Worm (Caenorhabditis elegans): ENCODE results near the gene C33C12.4.
A peak's percentile ranks its signal among the peaks of the same experiment; 100 is the strongest.

The C33C12.4 gene

ce11 chrII:2196742-2197141 is 30.5 kb upstream of the C33C12.4 start:
- no peak for TF ChIP-seq sea-1 (GFP tag; conservative IDR thresholded peaks at IDR 0.05)
- no peak for TF ChIP-seq hnd-1 (tag; optimal IDR thresholded peaks at IDR 0.05)
- no peak for TF ChIP-seq tbx-37 (GFP tag; conservative IDR thresholded peaks at IDR 0.05)
- TF ChIP-seq ama-1 (optimal IDR thresholded peaks at IDR 0.05): no peak

- TF ChIP-seq hnd-1 (tag; optimal IDR thresholded peaks at IDR 0.05) (no peak), ceh-36 (tag; optimal IDR thresholded peaks at IDR 0.05) (no peak), tbx-37 (GFP tag; conservative IDR thresholded peaks at IDR 0.05) (no peak), F13C5.2 (tag; optimal IDR thresholded peaks at IDR 0.05) (peak; percentile 1)
Measured at ce11 chrII:2195541-2195940, 29.3 kb upstream of the C33C12.4 start.

ce11 chrII:2192267-2192666 is 26.0 kb upstream of the C33C12.4 start:
- TF ChIP-seq B0310.2 (tag; optimal IDR thresholded peaks at IDR 0.05) (no peak), pes-1 (GFP tag; IDR thresholded peaks at IDR 0.05) (no peak), tra-4 (tag; optimal IDR thresholded peaks at IDR 0.05) (no peak), aly-1 (tag; optimal IDR thresholded peaks at IDR 0.05) (no peak), hnd-1 (tag; optimal IDR thresholded peaks at IDR 0.05) (no peak), ama-1 (optimal IDR thresholded peaks at IDR 0.05) (no peak), tbx-11 (GFP tag; IDR thresholded peaks at IDR 0.05) (no peak), ceh-36 (tag; optimal IDR thresholded peaks at IDR 0.05) (no peak), ets-7 (tag; optimal IDR thresholded peaks at IDR 0.05) (no peak), scrt-1 (GFP tag; IDR thresholded peaks at IDR 0.05) (no peak), hmbx-1 (tag; optimal IDR thresholded peaks at IDR 0.05) (no peak), sea-1 (GFP tag; conservative IDR thresholded peaks at IDR 0.05) (no peak), ceh-13 (GFP tag; optimal IDR thresholded peaks at IDR 0.05) (no peak)

DNA sequence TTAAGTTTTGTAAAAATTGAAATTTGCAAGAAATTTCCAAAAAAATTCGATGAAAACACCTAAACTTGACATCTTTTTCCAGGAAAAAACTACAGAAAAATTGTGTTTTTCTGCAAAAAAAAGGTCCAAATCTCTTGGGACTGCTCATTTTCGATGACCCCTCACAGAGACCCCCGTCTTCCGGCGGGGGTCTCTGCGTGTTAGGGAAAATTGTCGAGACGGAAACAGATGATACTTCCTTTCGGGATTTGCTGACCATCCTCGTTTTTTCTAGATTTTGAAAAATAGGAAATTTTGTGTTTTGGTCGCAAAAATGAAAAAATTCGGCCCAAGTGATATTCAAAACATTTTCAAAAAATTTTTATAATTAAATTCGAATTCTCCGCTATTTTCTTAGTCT is 25.1 kb upstream of the C33C12.4 start:
- TF ChIP-seq F13C5.2 (tag; optimal IDR thresholded peaks at IDR 0.05) (no peak), ets-7 (tag; optimal IDR thresholded peaks at IDR 0.05) (no peak), scrt-1 (GFP tag; IDR thresholded peaks at IDR 0.05) (no peak), hnd-1 (tag; optimal IDR thresholded peaks at IDR 0.05) (no peak), tra-4 (tag; optimal IDR thresholded peaks at IDR 0.05) (no peak), B0310.2 (tag; optimal IDR thresholded peaks at IDR 0.05) (no peak), sea-1 (GFP tag; conservative IDR thresholded peaks at IDR 0.05) (no peak), pes-1 (GFP tag; IDR thresholded peaks at IDR 0.05) (no peak), ceh-36 (tag; optimal IDR thresholded peaks at IDR 0.05) (no peak), ama-1 (optimal IDR thresholded peaks at IDR 0.05) (no peak), flt-1 (GFP tag; IDR thresholded peaks at IDR 0.05) (no peak)

DNA sequence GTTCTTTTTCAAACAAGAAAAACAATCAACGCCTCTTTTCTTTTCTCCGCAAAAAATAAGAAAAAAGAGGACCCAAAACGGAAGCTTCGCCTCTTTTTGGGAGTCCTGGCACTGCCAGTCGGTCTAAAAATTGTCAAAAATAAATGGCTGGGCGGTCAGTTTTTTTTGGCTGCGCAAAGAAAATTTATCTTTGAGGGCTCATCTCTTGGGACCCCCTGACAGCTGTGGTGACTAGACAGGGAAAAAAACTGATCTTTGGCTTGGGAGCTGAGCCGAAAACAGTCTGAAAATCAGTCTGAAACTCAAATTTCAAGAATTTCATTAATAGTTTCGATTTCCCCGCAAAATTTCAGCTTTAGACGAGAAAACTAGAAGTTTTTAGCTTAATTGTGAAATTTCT is 24.2 kb upstream of the C33C12.4 start:
- no peak for TF ChIP-seq hmg-4 (GFP tag; optimal IDR thresholded peaks at IDR 0.05)
- no peak for TF ChIP-seq flt-1 (GFP tag; IDR thresholded peaks at IDR 0.05)
- TF ChIP-seq tbx-11 (GFP tag; IDR thresholded peaks at IDR 0.05): no peak
- TF ChIP-seq ets-7 (tag; optimal IDR thresholded peaks at IDR 0.05): no peak
- no peak for TF ChIP-seq F13C5.2 (tag; optimal IDR thresholded peaks at IDR 0.05)
- no peak for TF ChIP-seq tra-4 (tag; optimal IDR thresholded peaks at IDR 0.05)
- no peak for TF ChIP-seq pes-1 (GFP tag; IDR thresholded peaks at IDR 0.05)
- no peak for TF ChIP-seq hnd-1 (tag; optimal IDR thresholded peaks at IDR 0.05)
- no peak for TF ChIP-seq scrt-1 (GFP tag; IDR thresholded peaks at IDR 0.05)
- no peak for TF ChIP-seq B0310.2 (tag; optimal IDR thresholded peaks at IDR 0.05)
- TF ChIP-seq ama-1 (optimal IDR thresholded peaks at IDR 0.05): no peak
- no peak for TF ChIP-seq ceh-36 (tag; optimal IDR thresholded peaks at IDR 0.05)
- no peak for TF ChIP-seq ceh-13 (GFP tag; optimal IDR thresholded peaks at IDR 0.05)
- no peak for TF ChIP-seq hmbx-1 (tag; optimal IDR thresholded peaks at IDR 0.05)
- TF ChIP-seq tbx-37 (GFP tag; conservative IDR thresholded peaks at IDR 0.05): no peak
- no peak for TF ChIP-seq aly-1 (tag; optimal IDR thresholded peaks at IDR 0.05)
- no peak for TF ChIP-seq sea-1 (GFP tag; conservative IDR thresholded peaks at IDR 0.05)

DNA sequence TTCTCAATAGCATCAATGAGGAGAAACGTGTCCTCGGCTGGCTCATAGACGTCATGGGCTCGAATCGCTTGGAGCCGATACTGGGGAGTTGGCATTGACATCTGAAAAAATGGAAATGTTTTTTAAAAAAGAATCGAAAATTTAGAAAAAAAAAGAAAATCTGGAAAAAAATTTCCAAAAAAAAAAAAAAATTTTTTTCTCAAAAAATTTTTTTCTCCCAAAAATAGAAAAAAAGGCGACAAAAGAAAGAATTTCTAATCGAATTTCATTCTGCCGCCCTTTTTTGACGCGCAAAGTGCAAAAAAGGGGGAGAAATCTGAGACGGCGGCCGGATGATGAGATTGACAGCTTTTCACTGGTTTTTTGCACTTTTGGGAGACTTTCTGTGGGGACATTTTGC is 23.1 kb upstream of the C33C12.4 start, which contains the start of gene mtq-2:
mtq-2 (minus strand) TSS at position 101 of the 400 bp plus-strand sequence.
- TF ChIP-seq flt-1 (GFP tag; IDR thresholded peaks at IDR 0.05) (no peak), tra-4 (tag; optimal IDR thresholded peaks at IDR 0.05) (no peak), pes-1 (GFP tag; IDR thresholded peaks at IDR 0.05) (no peak), B0310.2 (tag; optimal IDR thresholded peaks at IDR 0.05) (no peak), ceh-13 (GFP tag; optimal IDR thresholded peaks at IDR 0.05) (no peak), hmbx-1 (tag; optimal IDR thresholded peaks at IDR 0.05) (no peak), hnd-1 (tag; optimal IDR thresholded peaks at IDR 0.05) (no peak), hmg-4 (GFP tag; optimal IDR thresholded peaks at IDR 0.05) (no peak), F13C5.2 (tag; optimal IDR thresholded peaks at IDR 0.05) (no peak), ama-1 (optimal IDR thresholded peaks at IDR 0.05) (no peak), aly-1 (tag; optimal IDR thresholded peaks at IDR 0.05) (no peak), ceh-36 (tag; optimal IDR thresholded peaks at IDR 0.05) (no peak)

DNA sequence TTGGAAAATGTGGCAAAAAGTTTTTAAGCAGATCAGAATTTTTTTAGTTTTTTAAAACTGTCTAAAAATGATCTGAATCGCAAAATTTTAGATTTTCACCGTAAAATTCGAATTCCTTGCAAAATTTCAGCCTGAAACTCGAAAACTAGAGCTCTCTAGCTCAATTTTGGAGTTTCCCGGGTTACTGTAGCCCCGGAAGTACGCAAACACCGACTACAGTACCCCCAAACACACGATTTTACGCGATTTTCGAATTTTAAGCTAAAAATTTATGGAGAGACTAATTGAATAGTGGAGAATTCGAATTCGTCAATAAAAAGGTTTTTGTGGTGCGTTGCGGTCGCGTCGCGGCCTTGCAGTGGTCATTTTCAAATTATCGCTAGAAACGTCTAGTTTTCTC is 20.5 kb upstream of the C33C12.4 start:
- no peak for TF ChIP-seq ama-1 (optimal IDR thresholded peaks at IDR 0.05)
- TF ChIP-seq flt-1 (GFP tag; IDR thresholded peaks at IDR 0.05): no peak
- TF ChIP-seq tra-4 (tag; optimal IDR thresholded peaks at IDR 0.05): no peak
- TF ChIP-seq aly-1 (tag; optimal IDR thresholded peaks at IDR 0.05): no peak
- no peak for TF ChIP-seq tbx-11 (GFP tag; IDR thresholded peaks at IDR 0.05)
- no peak for TF ChIP-seq pes-1 (GFP tag; IDR thresholded peaks at IDR 0.05)
- TF ChIP-seq hmbx-1 (tag; optimal IDR thresholded peaks at IDR 0.05): no peak
- no peak for TF ChIP-seq hnd-1 (tag; optimal IDR thresholded peaks at IDR 0.05)
- TF ChIP-seq scrt-1 (GFP tag; IDR thresholded peaks at IDR 0.05): no peak
- no peak for TF ChIP-seq sea-1 (GFP tag; conservative IDR thresholded peaks at IDR 0.05)
- no peak for TF ChIP-seq F13C5.2 (tag; optimal IDR thresholded peaks at IDR 0.05)
- TF ChIP-seq tbx-37 (GFP tag; conservative IDR thresholded peaks at IDR 0.05): no peak
- TF ChIP-seq hmg-4 (GFP tag; optimal IDR thresholded peaks at IDR 0.05): no peak
- no peak for TF ChIP-seq B0310.2 (tag; optimal IDR thresholded peaks at IDR 0.05)
- no peak for TF ChIP-seq ets-7 (tag; optimal IDR thresholded peaks at IDR 0.05)
- no peak for TF ChIP-seq ceh-36 (tag; optimal IDR thresholded peaks at IDR 0.05)
- TF ChIP-seq ceh-13 (GFP tag; optimal IDR thresholded peaks at IDR 0.05): no peak

DNA sequence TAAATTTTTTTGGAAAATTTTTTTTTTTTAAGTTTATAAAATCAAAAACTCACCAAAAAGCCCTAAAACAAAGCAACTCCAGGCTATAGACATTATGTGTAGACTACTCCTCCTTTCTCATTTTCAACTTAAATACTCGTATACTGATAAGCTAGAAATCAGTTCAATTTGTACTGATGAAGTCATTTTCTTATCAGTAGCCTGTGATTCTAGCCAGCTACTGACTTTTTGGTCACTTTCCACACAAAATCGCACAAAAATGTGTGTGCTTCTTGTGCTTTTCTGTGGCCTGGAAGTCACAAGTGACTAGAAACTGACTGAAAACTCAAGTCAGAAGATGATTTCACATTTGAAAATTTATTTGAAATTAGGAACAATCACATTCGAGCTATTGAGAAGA is 20.1 kb upstream of the C33C12.4 start, which contains the start of gene gba-2:
gba-2 (minus strand) TSS at position 106 of the 400 bp plus-strand sequence.
- TF ChIP-seq scrt-1 (GFP tag; IDR thresholded peaks at IDR 0.05) (no peak), tbx-37 (GFP tag; conservative IDR thresholded peaks at IDR 0.05) (no peak), hmbx-1 (tag; optimal IDR thresholded peaks at IDR 0.05) (no peak), F13C5.2 (tag; optimal IDR thresholded peaks at IDR 0.05) (no peak), ama-1 (optimal IDR thresholded peaks at IDR 0.05) (no peak), sea-1 (GFP tag; conservative IDR thresholded peaks at IDR 0.05) (no peak), hnd-1 (tag; optimal IDR thresholded peaks at IDR 0.05) (no peak), ceh-36 (tag; optimal IDR thresholded peaks at IDR 0.05) (no peak)
